Worm (Caenorhabditis elegans): Measurements from ENCODE around the gene Y116A8A.150.
"Not testable (repeated sequence)": the region's sequence is repeated elsewhere in the genome, so short reads cannot be mapped to it uniquely, and the experiment has no call there.

ce11 chrIV:16845376-16845775 is 2.6 kb upstream of the Y116A8A.150 start:
- TF ChIP-seq tbx-37 (GFP tag; conservative IDR thresholded peaks at IDR 0.05); ama-1 (optimal IDR thresholded peaks at IDR 0.05): not testable (repeated sequence)
